Worm (Caenorhabditis elegans): Measurements from ENCODE around the gene C02B10.6.

- TF ChIP-seq lin-13 (GFP tag; optimal IDR thresholded peaks at IDR 0.05) (no peak), nhr-76 (tag; optimal IDR thresholded peaks at IDR 0.05) (no peak), ztf-11 (tag; optimal IDR thresholded peaks at IDR 0.05) (no peak), egl-27 (tag; optimal IDR thresholded peaks at IDR 0.05) (no peak)
Observed at ce11 chrIV:5085782-5086181, 15.1 kb downstream of the C02B10.6 start.
